Fruit fly (Drosophila melanogaster) Kc167 (cell line): ENCODE data around the gene Neu2.

Experiments used
- Myc ChIP-seq: fragments of >200 bp; optimal IDR thresholded peaks from 2 replicates; lab custom pipeline; 2017; ENCODE audit warnings: missing external identifiers
- Sin3A ChIP-seq: fragments of >200 bp; optimal IDR thresholded peaks from 2 replicates; lab custom pipeline; 2018; ENCODE audit warnings: missing external identifiers
- h ChIP-seq: fragments of >200 bp; optimal IDR thresholded peaks from 3 replicates; lab custom pipeline; 2018; ENCODE audit warnings: missing external identifiers
- psq ChIP-seq: fragments of >200 bp; optimal IDR thresholded peaks from 2 replicates; lab custom pipeline; 2017; ENCODE audit warnings: missing external identifiers
- ttk ChIP-seq: sonication (Bioruptor generic); optimal IDR thresholded peaks from 2 replicates; lab custom pipeline; 2017; ENCODE audit warnings: missing external identifiers

- TF ChIP-seq Sin3A (lab: Kevin White, UChicago) (no peak), ttk (lab: Kevin White, UChicago) (no peak), h (no peak), psq (lab: Kevin White, UChicago) (no peak), Myc (lab: Kevin White, UChicago) (no peak)
These were observed 17.1 kb upstream of the Neu2 start, which contains the start of the genes Glg1 and M6 for dm6 chr3L:21507354-21507928.
